Worm (Caenorhabditis elegans): ENCODE results near the gene let-60.

let-60 gene

DNA sequence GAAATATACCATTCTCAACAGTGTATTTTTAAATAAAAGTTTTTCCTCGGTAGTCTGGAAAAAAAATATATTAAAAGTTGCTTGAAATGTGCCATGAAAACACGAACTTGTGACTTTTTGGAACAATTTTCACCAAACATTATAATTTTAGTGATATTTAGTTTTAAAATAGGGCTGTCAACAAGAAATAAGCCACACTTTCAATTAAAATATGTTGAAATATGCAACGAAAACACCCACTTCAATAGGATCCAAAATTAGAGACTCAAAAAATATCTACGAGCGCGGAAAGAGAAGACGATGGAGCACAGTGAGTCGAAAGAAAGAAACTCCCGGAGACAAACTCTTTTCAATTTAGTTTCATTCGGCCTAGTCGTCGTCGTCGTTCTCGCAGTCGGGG lies 2.6 kb upstream of the let-60 start, which contains the start of gene ZK792.12:
Gene ZK792.12 (plus strand): TSS at position 301 of the 400 bp plus-strand sequence.
- TF ChIP-seq vab-15 (tag; optimal IDR thresholded peaks at IDR 0.05) (no peak), ets-5 (GFP tag; IDR thresholded peaks at IDR 0.05) (no peak), pqm-1 (tag; optimal IDR thresholded peaks at IDR 0.05) (no peak), rnt-1 (tag; optimal IDR thresholded peaks at IDR 0.05) (no peak), hlh-17 (GFP tag; optimal IDR thresholded peaks at IDR 0.05; ENCODE audit: borderline replicate concordance) (no peak), C04F5.9 (tag; optimal IDR thresholded peaks at IDR 0.05) (no peak), efl-1 (optimal IDR thresholded peaks at IDR 0.05) (no peak), efl-1 (GFP tag; optimal IDR thresholded peaks at IDR 0.05 in 1 of 2) (no peak), alr-1 (tag; optimal IDR thresholded peaks at IDR 0.05; ENCODE audit: borderline replicate concordance) (no peak), sptf-1 (tag; optimal IDR thresholded peaks at IDR 0.05) (no peak), F16B12.6 (tag; optimal IDR thresholded peaks at IDR 0.05) (no peak), hlh-4 (tag; optimal IDR thresholded peaks at IDR 0.05) (no peak), nhr-71 (tag; optimal IDR thresholded peaks at IDR 0.05) (no peak), xbp-1 (tag; optimal IDR thresholded peaks at IDR 0.05) (no peak), ceh-88 (GFP tag; IDR thresholded peaks at IDR 0.05) (no peak)

DNA sequence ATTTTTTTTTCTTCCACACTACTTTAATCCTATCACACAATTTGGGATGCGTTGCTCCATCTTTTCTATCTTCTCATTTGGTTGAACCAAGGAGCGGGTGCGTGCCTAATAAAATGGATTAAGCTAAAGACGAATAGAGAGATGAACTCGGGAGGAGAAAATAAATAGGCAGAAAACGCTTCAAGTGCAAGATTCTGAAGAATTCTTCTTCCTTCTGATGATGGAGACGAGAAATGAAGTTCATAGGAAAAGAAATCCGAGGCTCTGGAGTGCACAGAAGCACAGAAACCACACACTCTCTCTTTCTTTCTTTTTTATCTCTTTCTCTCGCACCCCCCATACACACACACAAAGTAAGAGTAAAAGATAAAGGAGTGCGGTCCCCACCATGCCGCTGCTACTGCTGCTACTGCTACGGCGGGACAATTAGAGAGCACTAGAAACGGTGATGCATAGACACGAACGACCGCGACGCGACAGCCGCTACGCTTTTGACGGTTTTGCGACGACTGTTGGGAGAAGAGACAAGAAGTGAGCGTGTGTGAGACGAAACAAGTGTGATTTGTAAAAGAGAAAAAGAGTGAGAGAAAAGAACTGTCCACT lies 1.3 kb upstream of the let-60 start:
- TF ChIP-seq skn-1 (tag; optimal IDR thresholded peaks at IDR 0.05) (peak; percentile 60), unc-130 (tag; optimal IDR thresholded peaks at IDR 0.05) (no peak), lin-13 (GFP tag; optimal IDR thresholded peaks at IDR 0.05) (peak; percentile 71), pqm-1 (tag; optimal IDR thresholded peaks at IDR 0.05) (no peak), ceh-82 (tag; optimal IDR thresholded peaks at IDR 0.05) (peak; percentile 35 to 86 (median 66)), nhr-90 (tag; optimal IDR thresholded peaks at IDR 0.05; ENCODE audit: poor library complexity) (peak; percentile 77), snu-23 (GFP tag; optimal IDR thresholded peaks at IDR 0.05) (peak; percentile 88), C04F5.9 (tag; optimal IDR thresholded peaks at IDR 0.05) (no peak), C34B4.2 (tag; optimal IDR thresholded peaks at IDR 0.05) (no peak), aha-1 (tag; optimal IDR thresholded peaks at IDR 0.05) (no peak), hpl-2 (GFP tag; optimal IDR thresholded peaks at IDR 0.05) (no peak), hlh-17 (GFP tag; optimal IDR thresholded peaks at IDR 0.05; ENCODE audit: borderline replicate concordance) (no peak), nhr-77 (tag; optimal IDR thresholded peaks at IDR 0.05) (peak; percentile 87), grh-1 (GFP tag; IDR thresholded peaks at IDR 0.05) (no peak), unc-98 (GFP tag; IDR thresholded peaks at IDR 0.05) (no peak), fkh-10 (GFP tag; optimal IDR thresholded peaks at IDR 0.05) (peak; percentile 61), C16A3.4 (tag; optimal IDR thresholded peaks at IDR 0.05) (peak; percentile 76), nhr-71 (tag; optimal IDR thresholded peaks at IDR 0.05) (peak; percentile 87), irx-1 (tag; optimal IDR thresholded peaks at IDR 0.05) (peak; percentile 25), unc-86 (tag; optimal IDR thresholded peaks at IDR 0.05) (peak; percentile 58), mep-1 (tag; optimal IDR thresholded peaks at IDR 0.05) (peak; percentile 80), nhr-11 (tag; optimal IDR thresholded peaks at IDR 0.05) (no peak), sptf-1 (tag; optimal IDR thresholded peaks at IDR 0.05) (no peak), nhr-19 (GFP tag; conservative IDR thresholded peaks at IDR 0.05) (peak; percentile 65), nhr-28 (tag; optimal IDR thresholded peaks at IDR 0.05) (no peak), mab-9 (GFP tag; IDR thresholded peaks at IDR 0.05) (no peak), nhr-20 (tag; optimal IDR thresholded peaks at IDR 0.05) (peak; percentile 85), nhr-84 (tag; optimal IDR thresholded peaks at IDR 0.05) (no peak), nhr-237 (tag; optimal IDR thresholded peaks at IDR 0.05) (peak; percentile 67), elt-2 (tag; optimal IDR thresholded peaks at IDR 0.05) (peak; percentile 85), xbp-1 (tag; optimal IDR thresholded peaks at IDR 0.05) (peak; percentile 64), ztf-11 (tag; optimal IDR thresholded peaks at IDR 0.05) (no peak), lin-14 (GFP tag; optimal IDR thresholded peaks at IDR 0.05) (peak; percentile 95), ceh-90 (tag; optimal IDR thresholded peaks at IDR 0.05) (no peak), dpl-1 (GFP tag; optimal IDR thresholded peaks at IDR 0.05) (peak; percentile 34 to 61 (median 48)), tlp-1 (tag; optimal IDR thresholded peaks at IDR 0.05) (no peak), pax-3 (tag; optimal IDR thresholded peaks at IDR 0.05) (no peak), aly-2 (tag; optimal IDR thresholded peaks at IDR 0.05) (no peak), snpc-4 (tag; optimal IDR thresholded peaks at IDR 0.05) (peak; percentile 31), nhr-76 (tag; optimal IDR thresholded peaks at IDR 0.05) (no peak), blmp-1 (tag; optimal IDR thresholded peaks at IDR 0.05) (peak; percentile 97), tbx-2 (tag; optimal IDR thresholded peaks at IDR 0.05) (peak; percentile 73)
